Fruit fly (Drosophila melanogaster): ENCODE results near the gene CTCF.

Gene CTCF

DNA sequence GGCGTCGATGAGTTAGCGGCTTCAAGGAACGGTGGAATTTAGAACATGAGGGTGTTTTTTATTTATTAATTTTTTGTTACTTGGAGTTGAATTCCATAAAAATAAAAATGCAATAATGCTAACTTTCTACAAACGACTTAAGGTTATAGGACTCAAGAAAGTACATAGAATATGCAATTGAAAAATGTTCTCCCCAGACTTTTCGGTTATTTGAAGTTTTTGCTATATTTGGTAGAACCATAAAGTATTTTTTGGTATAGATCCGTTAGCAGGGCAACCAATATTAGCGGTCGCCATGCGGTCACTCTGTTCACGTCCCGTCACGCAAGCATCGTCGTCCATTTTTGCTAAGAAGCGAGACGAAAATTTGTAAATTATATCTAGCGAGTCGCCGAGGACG lies 13.0 kb upstream of the CTCF start, which contains the start of gene akirin:
akirin (plus strand) TSS at position 301 of the 400 bp plus-strand sequence.
- TF ChIP-seq CG17801 (GFP tag; optimal IDR thresholded peaks at IDR 0.05; ENCODE audit: partially characterized antibody), result no peak

- TF ChIP-seq CG17801 (GFP tag; optimal IDR thresholded peaks at IDR 0.05; ENCODE audit: partially characterized antibody), result no peak
Observed at dm6 chr3L:7368934-7369333, 12.4 kb upstream of the CTCF start, which contains the start of gene Sh3beta. Gene Sh3beta, minus strand, starts transcription at chr3L:7369260.

dm6 chr3L:7367798-7368678 lies 11.5 kb upstream of the CTCF start:
- TF ChIP-seq CG17801 (GFP tag; optimal IDR thresholded peaks at IDR 0.05; ENCODE audit: partially characterized antibody), result peak; percentile 19

- TF ChIP-seq CG17801 (GFP tag; optimal IDR thresholded peaks at IDR 0.05; ENCODE audit: partially characterized antibody), result no peak
Observed at dm6 chr3L:7364717-7365278, 8.3 kb upstream of the CTCF start.

DNA sequence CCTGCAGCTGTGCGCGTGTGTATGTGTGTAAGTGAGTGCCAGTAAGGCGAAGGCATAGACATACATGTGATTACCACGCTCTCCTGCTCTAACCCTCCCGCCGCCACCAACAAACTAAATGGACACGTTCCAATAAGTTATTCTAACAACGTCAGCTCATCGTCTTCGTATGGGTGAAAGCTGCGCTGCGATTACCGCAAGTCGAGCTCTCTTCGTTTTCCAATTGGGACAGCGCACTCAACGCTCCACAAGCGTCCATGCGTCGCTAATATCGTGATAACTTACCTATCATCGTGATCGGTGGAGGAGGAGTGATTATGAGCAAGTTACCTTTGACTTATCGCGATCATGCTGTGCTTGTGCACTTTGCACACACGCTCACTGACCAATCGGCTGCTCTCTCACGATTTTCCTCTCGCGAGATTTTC lies 4.6 kb upstream of the CTCF start:
- no peak for TF ChIP-seq CG17801 (GFP tag; optimal IDR thresholded peaks at IDR 0.05; ENCODE audit: partially characterized antibody)

- TF ChIP-seq CG17801 (GFP tag; optimal IDR thresholded peaks at IDR 0.05; ENCODE audit: partially characterized antibody), result no peak
Observed at dm6 chr3L:7360324-7360852, 3.9 kb upstream of the CTCF start, which contains the start of gene Sec63. Gene Sec63, plus strand, starts transcription at chr3L:7360561.

DNA sequence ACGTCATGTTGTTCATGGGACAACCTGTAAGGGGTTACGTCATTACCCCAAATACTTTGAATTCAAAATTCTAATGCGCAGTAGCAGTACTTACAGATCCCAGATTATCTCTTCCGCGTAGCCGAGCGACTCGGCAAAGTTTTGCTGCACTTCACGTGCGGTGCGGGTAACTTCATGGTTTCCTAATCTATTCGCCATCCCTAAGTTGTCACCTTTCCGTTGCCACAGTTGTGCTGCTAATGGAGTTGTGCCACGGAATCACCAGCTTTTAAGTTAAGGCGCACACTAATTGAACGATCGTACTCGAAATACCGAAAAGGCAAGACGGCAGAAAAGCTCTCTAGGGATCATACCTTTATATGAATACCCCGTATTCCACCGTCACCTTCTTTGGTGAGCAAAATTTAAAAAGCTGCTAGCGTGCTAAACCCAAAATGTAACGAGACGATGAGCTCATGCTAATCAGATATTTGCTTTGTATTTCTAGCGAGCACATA lies 3.4 kb upstream of the CTCF start, which contains the start of gene pst:
pst (minus strand) TSS at position 437 of the 497 bp plus-strand sequence.
- peak; percentile 47 for TF ChIP-seq CG17801 (GFP tag; optimal IDR thresholded peaks at IDR 0.05; ENCODE audit: partially characterized antibody)

DNA sequence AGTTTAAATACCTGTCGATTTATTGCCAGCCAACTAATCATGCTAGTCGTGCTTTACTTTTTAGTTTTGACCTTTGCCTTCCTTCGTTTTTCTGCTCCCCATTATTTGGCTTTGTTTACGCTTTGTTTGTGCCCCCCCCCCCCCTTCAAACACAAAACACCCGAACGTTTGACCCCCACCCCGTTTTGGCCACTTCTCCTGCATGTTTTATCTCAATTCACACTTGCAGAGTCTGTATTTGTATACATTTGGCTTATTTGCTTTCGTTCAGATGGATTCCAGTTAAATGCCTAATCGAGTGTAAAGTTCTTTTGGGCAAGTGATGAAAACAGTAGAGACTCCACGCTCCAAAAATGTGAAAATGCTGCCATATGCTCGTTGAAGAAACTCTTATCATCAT lies 7.2 kb downstream of the CTCF start:
- no peak for TF ChIP-seq CG17801 (GFP tag; optimal IDR thresholded peaks at IDR 0.05; ENCODE audit: partially characterized antibody)

DNA sequence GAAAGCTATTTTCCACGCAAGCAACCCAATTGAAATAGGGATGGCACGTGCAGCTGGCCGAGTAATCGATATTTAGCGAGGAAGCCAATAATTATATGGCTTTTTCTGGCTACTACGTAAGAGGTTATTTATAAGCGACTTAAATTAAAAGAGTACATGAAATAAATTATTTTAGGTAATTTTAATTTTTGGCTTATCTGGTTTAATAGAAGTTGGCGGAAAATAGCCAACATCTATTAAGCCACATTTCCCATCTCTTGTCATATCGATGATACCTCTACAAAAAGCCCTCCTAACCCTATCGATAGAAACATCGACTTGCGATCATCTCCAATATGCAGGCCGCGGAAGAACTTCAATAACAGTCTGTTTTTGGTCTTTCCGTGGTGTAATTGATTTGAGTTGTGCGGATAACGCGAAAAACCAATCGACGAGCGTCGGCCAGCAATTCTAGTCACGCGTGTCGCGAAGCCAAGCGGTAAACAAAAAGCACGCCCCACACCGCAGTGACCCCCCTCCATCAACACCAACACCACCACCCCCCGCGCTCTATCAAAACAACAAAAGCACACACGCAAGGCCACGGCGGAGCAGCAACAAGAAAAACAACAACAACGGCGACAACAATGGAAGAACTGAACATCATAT lies 8.4 kb downstream of the CTCF start, which contains the start of the genes Srp19 and qm:
Srp19 (minus strand) TSS at position 51 of the 648 bp plus-strand sequence.
qm (plus strand) TSS at position 330 of the 648 bp plus-strand sequence.
- TF ChIP-seq CG17801 (GFP tag; optimal IDR thresholded peaks at IDR 0.05; ENCODE audit: partially characterized antibody), result peak; percentile 45

DNA sequence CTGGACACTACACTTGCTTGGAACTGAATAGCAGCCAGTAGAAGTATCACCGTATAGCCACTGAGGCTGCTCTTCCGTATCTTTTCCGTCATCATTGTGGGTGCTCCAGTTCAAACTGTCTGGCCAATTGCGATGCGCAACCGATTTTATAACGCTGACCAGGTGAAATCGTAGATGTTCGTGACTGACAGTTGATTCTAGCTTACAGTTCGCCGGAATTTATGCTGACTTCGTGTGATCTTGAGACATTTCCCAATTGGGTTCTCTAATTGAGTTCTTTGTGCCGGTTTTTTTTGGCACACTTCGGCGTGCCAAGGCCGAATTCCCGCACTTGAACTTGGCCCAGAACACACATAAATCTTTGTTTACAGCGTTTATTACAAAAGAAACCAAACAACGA lies 9.6 kb downstream of the CTCF start, which contains the start of gene CG14834:
CG14834 (minus strand) TSS at position 173 of the 400 bp plus-strand sequence.
- TF ChIP-seq CG17801 (GFP tag; optimal IDR thresholded peaks at IDR 0.05; ENCODE audit: partially characterized antibody), result no peak

DNA sequence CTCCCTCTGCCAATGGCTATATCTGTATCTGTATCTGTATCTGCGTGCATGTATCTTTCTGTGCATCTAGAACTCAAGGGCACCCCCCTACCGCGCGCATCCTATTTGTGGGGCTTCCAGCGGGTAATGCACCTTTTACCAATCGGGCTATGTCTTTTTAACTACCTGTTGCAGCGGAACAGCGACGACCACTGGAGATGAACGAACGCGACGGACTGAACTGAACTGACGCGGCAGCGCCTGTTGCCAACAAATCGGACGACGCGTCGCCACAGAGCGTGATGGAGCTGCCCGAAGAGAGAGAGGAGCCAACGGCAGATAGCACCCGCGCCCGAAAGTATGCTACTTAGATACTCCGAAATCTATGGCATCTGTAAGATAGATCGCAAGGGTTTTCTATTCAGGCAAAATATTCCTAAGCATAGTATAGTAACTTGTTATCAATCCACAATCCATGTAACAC lies 11.5 kb downstream of the CTCF start, which contains the start of gene Cln7:
Cln7 (minus strand) TSS at position 219 of the 463 bp plus-strand sequence.
- peak; percentile 90 for TF ChIP-seq CG17801 (GFP tag; optimal IDR thresholded peaks at IDR 0.05; ENCODE audit: partially characterized antibody)

DNA sequence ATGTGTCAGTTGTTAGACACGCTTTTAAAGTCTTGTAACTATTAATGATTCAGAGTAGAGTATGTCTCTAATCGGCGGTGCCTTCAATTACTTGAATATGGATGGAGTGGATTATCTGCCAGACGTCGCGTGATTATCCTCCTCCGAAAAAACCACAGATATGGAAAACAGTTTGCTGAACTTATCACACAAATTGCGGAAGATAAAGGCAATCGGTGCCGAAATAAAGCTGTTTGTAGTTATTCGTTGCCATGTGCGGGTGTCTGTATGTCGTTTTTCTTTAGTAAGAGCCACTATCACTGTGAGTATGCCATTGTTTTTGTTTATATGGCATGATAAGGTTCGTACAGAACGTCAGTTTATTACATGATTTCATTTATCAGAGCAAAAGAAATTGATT lies 12.5 kb downstream of the CTCF start:
- no peak for TF ChIP-seq CG17801 (GFP tag; optimal IDR thresholded peaks at IDR 0.05; ENCODE audit: partially characterized antibody)

- TF ChIP-seq CG17801 (GFP tag; optimal IDR thresholded peaks at IDR 0.05; ENCODE audit: partially characterized antibody), result peak; percentile 32
Observed at dm6 chr3L:7339216-7339742, 17.2 kb downstream of the CTCF start, which contains the start of the genes lark and eco. Gene lark, plus strand, starts transcription at chr3L:7339266. Gene eco, minus strand, starts transcription at chr3L:7339340.

DNA sequence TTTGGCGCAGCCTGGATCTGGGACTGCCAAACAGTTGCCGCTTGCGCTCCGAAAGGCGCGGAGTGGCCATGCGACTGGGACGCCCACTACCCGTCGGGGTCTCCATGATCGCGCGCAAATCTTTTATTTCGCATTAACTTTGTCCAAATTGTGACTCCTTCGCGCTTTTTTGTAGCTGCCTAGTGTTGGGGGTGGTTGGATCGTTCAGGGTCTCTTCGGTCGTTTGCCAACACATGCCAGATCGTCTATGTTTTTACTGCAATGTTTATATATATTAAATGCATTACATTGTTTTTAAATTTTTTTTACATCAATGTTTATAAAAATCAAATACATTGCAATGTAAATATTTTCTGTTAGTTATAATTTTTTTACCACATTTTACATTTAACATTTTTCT lies 17.7 kb downstream of the CTCF start:
- no peak for TF ChIP-seq CG17801 (GFP tag; optimal IDR thresholded peaks at IDR 0.05; ENCODE audit: partially characterized antibody)

All from ovary, adult (tissue).